Worm (Caenorhabditis elegans) whole organism, L3 larva: ENCODE results near the gene tth-1.

Experiments used
- R02D3.7 ChIP-seq: fragments of 150-350 bp; optimal IDR thresholded peaks from 2 replicates; lab custom pipeline; 2014; ENCODE audit warnings: missing biosample characterization, missing genetic modification characterization
- ZK546.5 ChIP-seq: sonication (generic microtip); optimal IDR thresholded peaks from 2 replicates; lab custom pipeline; 2017; ENCODE audit warnings: missing biosample characterization, missing genetic modification characterization
- ama-1 ChIP-seq: fragments of 150-350 bp; optimal IDR thresholded peaks from 2 replicates; lab custom pipeline; 2018
- ceh-16 ChIP-seq: sonication (generic microtip); optimal IDR thresholded peaks from 2 replicates; lab custom pipeline; 2017; ENCODE audit warnings: missing biosample characterization, missing genetic modification characterization
- ceh-82 ChIP-seq: fragments of 150-350 bp; optimal IDR thresholded peaks from 2 replicates; lab custom pipeline; 2014; ENCODE audit warnings: missing biosample characterization, missing genetic modification characterization
- ceh-9 ChIP-seq: sonication (generic microtip); optimal IDR thresholded peaks from 2 replicates; lab custom pipeline; 2018; ENCODE audit warnings: missing biosample characterization, missing genetic modification characterization
- daf-12 ChIP-seq: fragments of 150-350 bp; optimal IDR thresholded peaks from 2 replicates; lab custom pipeline; 2014; ENCODE audit warnings: missing biosample characterization, missing genetic modification reagents, missing genetic modification characterization
- egl-27 ChIP-seq: sonication (generic microtip); optimal IDR thresholded peaks from 4 replicates; lab custom pipeline; 2017; ENCODE audit warnings: missing biosample characterization, missing genetic modification reagents, missing genetic modification characterization
- egl-5 ChIP-seq: fragments of 150-350 bp; optimal IDR thresholded peaks from 2 replicates; lab custom pipeline; 2017; ENCODE audit warnings: missing biosample characterization, missing genetic modification reagents, missing genetic modification characterization, inconsistent platforms
- elt-1 ChIP-seq: fragments of 150-350 bp; optimal IDR thresholded peaks from 2 replicates; lab custom pipeline; 2014; ENCODE audit warnings: missing biosample characterization, missing genetic modification characterization
- elt-2 ChIP-seq: sonication (generic microtip); optimal IDR thresholded peaks from 2 replicates; lab custom pipeline; 2016; ENCODE audit warnings: missing genetic modification reagents, mild to moderate bottlenecking, missing genetic modification characterization, missing compliant biosample characterization
- elt-3 ChIP-seq, 3 experiments: fragments of 150-350 bp in 1 of 3; sonication (generic microtip) in 2 of 3; optimal IDR thresholded peaks; 2 replicates in 2 of 3; 4 replicates in 1 of 3; lab custom pipeline; 2014 to 2017; ENCODE audit warnings: missing biosample characterization in 3 of 3, missing genetic modification characterization in 3 of 3
- eor-1 ChIP-seq, 2 experiments: fragments of 150-350 bp; optimal IDR thresholded peaks; 2 replicates each; lab custom pipeline; 2014 to 2018; ENCODE audit warnings: missing biosample characterization in 2 of 2, missing genetic modification characterization in 2 of 2
- fkh-10 ChIP-seq: sonication (generic microtip); optimal IDR thresholded peaks from 2 replicates; lab custom pipeline; 2017; ENCODE audit warnings: missing biosample characterization, missing genetic modification reagents, missing genetic modification characterization
- fkh-2 ChIP-seq: fragments of 150-350 bp; optimal IDR thresholded peaks from 2 replicates; lab custom pipeline; 2014; ENCODE audit warnings: missing biosample characterization, missing genetic modification reagents, missing genetic modification characterization
- lin-15B ChIP-seq: fragments of 150-350 bp; optimal IDR thresholded peaks from 2 replicates; lab custom pipeline; 2014; ENCODE audit warnings: missing biosample characterization, missing genetic modification characterization
- lin-39 ChIP-seq: fragments of 150-350 bp; optimal IDR thresholded peaks from 2 replicates; lab custom pipeline; 2018; ENCODE audit warnings: missing biosample characterization, missing genetic modification reagents, missing genetic modification characterization
- mdl-1 ChIP-seq: fragments of 150-350 bp; optimal IDR thresholded peaks from 2 replicates; lab custom pipeline; 2014; ENCODE audit warnings: missing biosample characterization, missing genetic modification characterization
- mml-1 ChIP-seq: fragments of 150-350 bp; sonication (generic microtip); optimal IDR thresholded peaks from 3 replicates; lab custom pipeline; 2014; ENCODE audit warnings: missing biosample characterization, missing genetic modification characterization
- nhr-11 ChIP-seq: fragments of 150-350 bp; optimal IDR thresholded peaks from 2 replicates; lab custom pipeline; 2014; ENCODE audit warnings: missing biosample characterization, missing genetic modification characterization
- nhr-12 ChIP-seq: fragments of 150-350 bp; optimal IDR thresholded peaks from 2 replicates; lab custom pipeline; 2014; ENCODE audit warnings: missing biosample characterization, missing genetic modification characterization
- nhr-23 ChIP-seq: fragments of 150-350 bp; optimal IDR thresholded peaks from 2 replicates; lab custom pipeline; 2014; ENCODE audit warnings: missing biosample characterization, missing genetic modification reagents, missing genetic modification characterization
- nhr-25 ChIP-seq: sonication (generic microtip); optimal IDR thresholded peaks from 2 replicates; lab custom pipeline; 2017; ENCODE audit warnings: missing biosample characterization, missing genetic modification characterization
- nhr-67 ChIP-seq: fragments of 150-350 bp; optimal IDR thresholded peaks from 2 replicates; lab custom pipeline; 2014; ENCODE audit warnings: missing biosample characterization, missing genetic modification characterization
- nhr-76 ChIP-seq: fragments of 150-350 bp; sonication (generic microtip); optimal IDR thresholded peaks from 5 replicates; lab custom pipeline; 2014; ENCODE audit warnings: missing biosample characterization, missing genetic modification characterization
- nhr-77 ChIP-seq: fragments of 150-350 bp; optimal IDR thresholded peaks from 2 replicates; lab custom pipeline; 2014; ENCODE audit warnings: missing biosample characterization, missing genetic modification characterization
- pha-4 ChIP-seq: fragments of 150-350 bp; optimal IDR thresholded peaks from 2 replicates; lab custom pipeline; 2014; ENCODE audit warnings: missing biosample characterization, missing genetic modification reagents, missing genetic modification characterization
- pqm-1 ChIP-seq: fragments of 150-350 bp; optimal IDR thresholded peaks from 2 replicates; lab custom pipeline; 2017; ENCODE audit warnings: missing biosample characterization, missing genetic modification characterization, inconsistent platforms
- sea-2 ChIP-seq: fragments of 150-350 bp; sonication (generic microtip); optimal IDR thresholded peaks from 4 replicates; lab custom pipeline; 2014; ENCODE audit warnings: missing biosample characterization, missing genetic modification reagents, missing genetic modification characterization
- skn-1 ChIP-seq: fragments of 150-350 bp; optimal IDR thresholded peaks from 2 replicates; lab custom pipeline; 2014; ENCODE audit warnings: missing biosample characterization, missing genetic modification characterization
- snpc-4 ChIP-seq: fragments of 150-350 bp; optimal IDR thresholded peaks from 2 replicates; lab custom pipeline; 2014; ENCODE audit warnings: missing biosample characterization, missing genetic modification characterization
- tbx-2 ChIP-seq: sonication (generic microtip); optimal IDR thresholded peaks from 2 replicates; lab custom pipeline; 2016; ENCODE audit warnings: mild to moderate bottlenecking, missing genetic modification characterization, missing compliant biosample characterization
- unc-39 ChIP-seq: sonication (generic microtip); optimal IDR thresholded peaks from 4 replicates; lab custom pipeline; 2017; ENCODE audit warnings: missing biosample characterization, missing genetic modification characterization

The tth-1 gene

DNA sequence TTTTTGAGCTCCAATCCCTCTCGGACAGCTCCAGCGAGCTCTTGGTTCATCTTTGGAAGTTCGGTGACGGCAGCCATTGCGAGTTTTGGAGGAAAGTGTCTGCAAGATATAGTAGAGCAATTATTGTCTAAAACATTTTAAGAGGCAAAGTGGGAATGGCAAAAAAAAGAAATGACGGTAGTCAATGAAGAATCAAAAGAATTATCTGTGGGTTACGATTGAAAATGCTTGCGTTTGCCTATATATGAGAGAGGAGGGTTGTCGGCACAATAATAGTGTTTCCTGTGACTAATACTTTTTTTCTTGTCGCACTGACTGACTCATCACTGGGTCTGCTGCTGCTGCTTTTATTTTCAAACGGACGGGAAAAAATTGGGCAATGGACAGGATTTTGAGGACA, at the start of gene tth-1:
Gene tth-1, minus strand, starts transcription at position 101 of the 400 bp plus-strand sequence.
- TF ChIP-seq pha-4 (tag; lab: Kevin White, UChicago) (no peak), sea-2 (no peak), nhr-12 (tag; lab: Kevin White, UChicago) (no peak), egl-27 (no peak), ama-1 (lab: Kevin White, UChicago) (no peak), mdl-1 (tag; lab: Kevin White, UChicago) (no peak), skn-1 (no peak), fkh-2 (tag; lab: Kevin White, UChicago) (no peak), snpc-4 (no peak), unc-39 (no peak), egl-5 (tag; lab: Kevin White, UChicago) (no peak), R02D3.7 (tag; lab: Kevin White, UChicago) (no peak), elt-1 (tag; lab: Kevin White, UChicago) (no peak), ceh-16 (tag; lab: Kevin White, UChicago) (no peak)

DNA sequence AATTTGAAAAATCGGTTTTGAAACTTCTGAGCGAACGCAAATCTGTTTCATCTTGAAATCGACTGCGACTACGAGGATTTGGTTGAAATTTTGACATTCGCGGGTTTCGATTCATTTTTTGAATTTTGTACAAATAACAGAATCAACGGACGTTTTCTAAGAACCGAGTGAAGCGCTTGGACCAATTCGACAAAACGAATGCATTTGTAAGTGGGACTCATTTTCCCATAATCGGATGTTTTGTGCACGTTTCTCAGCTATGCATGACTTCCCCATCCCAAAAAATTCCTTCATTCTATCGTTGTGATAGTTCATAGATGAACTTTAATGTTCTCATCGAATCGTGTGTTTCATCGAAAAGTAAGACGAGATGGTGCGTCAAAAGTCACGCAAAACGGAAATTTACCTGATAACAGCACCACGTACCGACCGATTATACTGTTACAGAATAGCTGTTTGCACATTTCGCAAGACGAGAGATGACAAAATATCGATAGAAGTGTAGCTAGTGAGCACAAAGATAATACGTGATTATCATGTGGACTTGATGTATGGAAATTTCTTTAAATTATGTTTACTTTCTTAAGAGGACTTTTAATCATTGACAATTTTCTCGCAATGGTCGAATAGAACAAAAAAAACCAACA, 46.7 kb upstream of the tth-1 start, which contains the start of gene mec-10:
Gene mec-10, minus strand, starts transcription at position 189 of the 647 bp plus-strand sequence.
- TF ChIP-seq eor-1 (tag; optimal IDR thresholded peaks at IDR 0.05; lab: Kevin White, UChicago) (no peak), pqm-1 (tag; lab: Kevin White, UChicago) (peak; percentile 97), pha-4 (tag; lab: Kevin White, UChicago) (peak; percentile 35), daf-12 (no peak), egl-27 (no peak), elt-2 (tag; lab: Kevin White, UChicago) (peak; percentile 91), mml-1 (tag; lab: Kevin White, UChicago) (no peak)

ce11 chrX:8463889-8464444, 40.4 kb upstream of the tth-1 start:
- no peak for TF ChIP-seq ceh-82
- TF ChIP-seq nhr-23 (tag; lab: Kevin White, UChicago) = peak; percentile 12

- TF ChIP-seq ceh-82 (no peak), sea-2 (no peak), pqm-1 (tag; lab: Kevin White, UChicago) (peak; percentile 64), lin-39 (tag; lab: Kevin White, UChicago) (no peak), nhr-76 (tag; lab: Kevin White, UChicago) (no peak), fkh-2 (tag; lab: Kevin White, UChicago) (no peak), nhr-25 (no peak), elt-2 (tag; lab: Kevin White, UChicago) (peak; percentile 66), nhr-23 (tag; lab: Kevin White, UChicago) (no peak), elt-1 (tag; lab: Kevin White, UChicago) (no peak), ZK546.5 (tag; lab: Kevin White, UChicago) (no peak), nhr-11 (tag; lab: Kevin White, UChicago) (no peak), nhr-77 (tag; lab: Kevin White, UChicago) (no peak), mml-1 (tag; lab: Kevin White, UChicago) (no peak), ceh-16 (tag; lab: Kevin White, UChicago) (no peak)
Measured at ce11 chrX:8463085-8463645, 39.6 kb upstream of the tth-1 start, which contains the start of gene F16F9.4. F16F9.4 (minus strand) TSS chrX:8463360.

DNA sequence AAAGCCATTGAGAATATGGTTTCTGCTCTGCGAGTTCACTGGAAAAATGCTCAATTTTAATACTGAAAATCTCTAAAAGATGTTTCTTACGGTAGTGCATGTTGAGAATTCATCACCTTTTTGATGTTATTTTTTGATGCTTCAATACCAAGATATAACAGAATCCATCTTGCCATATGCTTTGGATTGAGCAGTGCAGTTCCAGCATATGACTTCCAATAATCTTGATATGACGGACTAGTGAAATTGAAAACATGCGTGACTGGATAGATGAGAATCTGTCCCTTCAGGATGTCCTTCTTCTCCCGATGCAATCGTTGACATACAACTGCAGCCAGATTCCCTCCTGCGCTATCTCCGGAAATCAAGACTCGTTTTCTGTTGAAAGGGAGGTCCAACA, 37.4 kb upstream of the tth-1 start:
- TF ChIP-seq ceh-9 (tag; lab: Kevin White, UChicago) (no peak), pqm-1 (tag; lab: Kevin White, UChicago) (no peak), lin-15B (tag; lab: Kevin White, UChicago) (no peak), tbx-2 (tag; lab: Kevin White, UChicago) (no peak), nhr-76 (tag; lab: Kevin White, UChicago) (no peak), sea-2 (no peak), skn-1 (no peak), fkh-10 (GFP tag; lab: Kevin White, UChicago) (no peak), nhr-67 (tag; lab: Kevin White, UChicago) (no peak), mdl-1 (tag; lab: Kevin White, UChicago) (no peak), elt-3 (tag; optimal IDR thresholded peaks at IDR 0.05; lab: Kevin White, UChicago) (no peak), ceh-16 (tag; lab: Kevin White, UChicago) (no peak), egl-27 (no peak)
